Fruit fly (Drosophila melanogaster) whole organism, prepupa: ENCODE data around the gene Patj.

Experiments used
- CG10669 ChIP-seq: fragments of 200-800 bp; sonication (Bioruptor generic); optimal IDR thresholded peaks from 3 replicates; lab custom pipeline; 2018; ENCODE audit warnings: missing biosample characterization, mild to moderate bottlenecking, missing genetic modification characterization, moderate library complexity
- CG11762 ChIP-seq: fragments of 200-800 bp; sonication (Bioruptor generic); optimal IDR thresholded peaks from 3 replicates; lab custom pipeline; 2016; ENCODE audit warnings: missing biosample characterization, missing genetic modification characterization; ENCODE audit not compliant: insufficient read depth
- CG11902 ChIP-seq: fragments of 200-800 bp; sonication (Bioruptor generic); optimal IDR thresholded peaks from 3 replicates; lab custom pipeline; 2016; ENCODE audit warnings: missing biosample characterization, missing genetic modification characterization
- CG1621 ChIP-seq: fragments of 200-800 bp; sonication (Bioruptor generic); optimal IDR thresholded peaks from 3 replicates; lab custom pipeline; 2018; ENCODE audit warnings: missing biosample characterization, mild to moderate bottlenecking, missing genetic modification characterization
- CG16779 ChIP-seq: fragments of 200-800 bp; sonication (Bioruptor generic); optimal IDR thresholded peaks from 3 replicates; lab custom pipeline; 2017; ENCODE audit warnings: missing biosample characterization, mild to moderate bottlenecking, missing genetic modification characterization
- CG3032 ChIP-seq: fragments of 200-800 bp; optimal IDR thresholded peaks from 2 replicates; lab custom pipeline; 2019; ENCODE audit warnings: missing biosample characterization, mild to moderate bottlenecking, missing genetic modification characterization, moderate library complexity
- CG32006 ChIP-seq: fragments of 200-800 bp; sonication (Bioruptor generic); optimal IDR thresholded peaks from 3 replicates; lab custom pipeline; 2017; ENCODE audit warnings: missing biosample characterization, mild to moderate bottlenecking, missing genetic modification characterization
- CG4318 ChIP-seq: fragments of 200-800 bp; sonication (Bioruptor generic); optimal IDR thresholded peaks from 3 replicates; lab custom pipeline; 2017; ENCODE audit warnings: missing biosample characterization, mild to moderate bottlenecking, missing genetic modification characterization
- CG6276 ChIP-seq: fragments of 200-800 bp; sonication (Bioruptor generic); optimal IDR thresholded peaks from 2 replicates; lab custom pipeline; 2017; ENCODE audit warnings: missing biosample characterization, mild to moderate bottlenecking, missing genetic modification characterization
- CG6808 ChIP-seq: fragments of 200-800 bp; sonication (Bioruptor generic); optimal IDR thresholded peaks from 3 replicates; lab custom pipeline; 2017; ENCODE audit warnings: missing biosample characterization, missing genetic modification characterization, mild to moderate bottlenecking, moderate library complexity, missing genetic modification reagents
- CG6854 ChIP-seq: fragments of 200-800 bp; sonication (Bioruptor generic); optimal IDR thresholded peaks from 2 replicates; lab custom pipeline; 2017; ENCODE audit warnings: missing biosample characterization, mild to moderate bottlenecking, missing genetic modification characterization
- CG7368 ChIP-seq: fragments of 200-800 bp; sonication (Bioruptor generic); optimal IDR thresholded peaks from 3 replicates; lab custom pipeline; 2016; ENCODE audit warnings: missing biosample characterization, missing genetic modification characterization
- CG8119 ChIP-seq: fragments of 200-800 bp; sonication (Bioruptor generic); IDR thresholded peaks from 3 replicates; pipeline ENCODE4 v1.3.6; 2022; ENCODE audit warnings: missing biosample characterization, missing genetic modification characterization
- CG9139 ChIP-seq: fragments of 200-800 bp; sonication (Bioruptor generic); optimal IDR thresholded peaks from 3 replicates; lab custom pipeline; 2017; ENCODE audit warnings: missing biosample characterization, mild to moderate bottlenecking, missing genetic modification characterization
- Eip75B ChIP-seq: fragments of 200-800 bp; sonication (Bioruptor generic); optimal IDR thresholded peaks from 3 replicates; lab custom pipeline; 2016; ENCODE audit warnings: missing biosample characterization, missing genetic modification characterization
- Eip78C ChIP-seq: fragments of 200-800 bp; sonication (Bioruptor generic); peaks from one replicate; lab custom pipeline; 2016; ENCODE audit warnings: missing biosample characterization, missing genetic modification characterization
- Eip93F ChIP-seq: fragments of 200-800 bp; sonication (Bioruptor generic); optimal IDR thresholded peaks from 2 replicates; lab custom pipeline; 2016; ENCODE audit warnings: missing biosample characterization, mild to moderate bottlenecking, missing genetic modification characterization
- Ets21C ChIP-seq: fragments of 200-800 bp; sonication (Bioruptor generic); optimal IDR thresholded peaks from 3 replicates; lab custom pipeline; 2016; ENCODE audit warnings: missing biosample characterization, missing genetic modification characterization
- Ets96B ChIP-seq: fragments of 200-800 bp; optimal IDR thresholded peaks from 2 replicates; lab custom pipeline; 2019; ENCODE audit warnings: missing biosample characterization, mild to moderate bottlenecking, missing genetic modification characterization, moderate library complexity
- Hr38 ChIP-seq: sonication (Bioruptor generic); optimal IDR thresholded peaks from 2 replicates; lab custom pipeline; 2016; ENCODE audit warnings: missing biosample characterization, missing genetic modification characterization
- Hr39 ChIP-seq: fragments of 200-800 bp; sonication (Bioruptor generic); optimal IDR thresholded peaks from 2 replicates; lab custom pipeline; 2016; ENCODE audit warnings: missing biosample characterization, missing genetic modification characterization
- Hr4 ChIP-seq: fragments of 200-800 bp; sonication (Bioruptor generic); optimal IDR thresholded peaks from 3 replicates; lab custom pipeline; 2016; ENCODE audit warnings: missing biosample characterization, missing genetic modification characterization
- Lpt ChIP-seq: fragments of 200-800 bp; sonication (Bioruptor generic); optimal IDR thresholded peaks from 3 replicates; lab custom pipeline; 2016; ENCODE audit warnings: missing biosample characterization, missing genetic modification characterization
- Met ChIP-seq: fragments of 200-800 bp; sonication (Bioruptor generic); optimal IDR thresholded peaks from 3 replicates; lab custom pipeline; 2016; ENCODE audit warnings: missing biosample characterization, missing genetic modification characterization
- OdsH ChIP-seq: fragments of 200-800 bp; sonication (Bioruptor generic); optimal IDR thresholded peaks from 3 replicates; lab custom pipeline; 2016; ENCODE audit warnings: missing biosample characterization, missing genetic modification characterization
- Sox102F ChIP-seq: fragments of 200-800 bp; sonication (Bioruptor generic); optimal IDR thresholded peaks from 2 replicates; lab custom pipeline; 2016; ENCODE audit warnings: missing biosample characterization, mild to moderate bottlenecking, missing genetic modification characterization
- Sox15 ChIP-seq: fragments of 200-800 bp; sonication (Bioruptor generic); optimal IDR thresholded peaks from 3 replicates; lab custom pipeline; 2016; ENCODE audit warnings: missing biosample characterization, missing genetic modification characterization
- achi ChIP-seq: fragments of 200-800 bp; sonication (Bioruptor generic); optimal IDR thresholded peaks from 3 replicates; lab custom pipeline; 2016; ENCODE audit warnings: missing biosample characterization, missing genetic modification characterization
- acj6 ChIP-seq: fragments of 200-800 bp; sonication (Bioruptor generic); optimal IDR thresholded peaks from 3 replicates; lab custom pipeline; 2016; ENCODE audit warnings: missing biosample characterization, missing genetic modification characterization
- cyc ChIP-seq: fragments of 200-800 bp; sonication (Bioruptor generic); optimal IDR thresholded peaks from 3 replicates; lab custom pipeline; 2016; ENCODE audit warnings: missing biosample characterization, missing genetic modification characterization
- dac ChIP-seq: fragments of 200-800 bp; sonication (Bioruptor generic); optimal IDR thresholded peaks from 2 replicates; lab custom pipeline; 2017; ENCODE audit warnings: missing biosample characterization, mild to moderate bottlenecking, missing genetic modification characterization
- eg ChIP-seq: fragments of 200-800 bp; sonication (Bioruptor generic); IDR thresholded peaks from 3 replicates; pipeline ENCODE4 v1.3.6; 2022; ENCODE audit warnings: missing biosample characterization, missing genetic modification characterization
- esn ChIP-seq: fragments of 200-800 bp; sonication (Bioruptor generic); optimal IDR thresholded peaks from 2 replicates; lab custom pipeline; 2016; ENCODE audit warnings: missing biosample characterization, mild to moderate bottlenecking, missing genetic modification characterization, moderate library complexity
- fd59A ChIP-seq: fragments of 200-800 bp; sonication (Bioruptor generic); optimal IDR thresholded peaks from 2 replicates; lab custom pipeline; 2017; ENCODE audit warnings: missing biosample characterization, mild to moderate bottlenecking, missing genetic modification characterization, missing genetic modification reagents
- fd85E ChIP-seq: fragments of 200-800 bp; sonication (Bioruptor generic); optimal IDR thresholded peaks from 3 replicates; lab custom pipeline; 2016; ENCODE audit warnings: missing biosample characterization, missing genetic modification characterization
- fkh ChIP-seq: fragments of 200-800 bp; sonication (Bioruptor generic); optimal IDR thresholded peaks from 3 replicates; lab custom pipeline; 2017; ENCODE audit warnings: missing biosample characterization, mild to moderate bottlenecking, missing genetic modification characterization, moderate library complexity
- lz ChIP-seq: fragments of 200-800 bp; sonication (Bioruptor generic); optimal IDR thresholded peaks from 3 replicates; lab custom pipeline; 2016; ENCODE audit warnings: missing biosample characterization, missing genetic modification characterization
- net ChIP-seq: fragments of 200-800 bp; sonication (Bioruptor generic); optimal IDR thresholded peaks from 3 replicates; lab custom pipeline; 2016; ENCODE audit warnings: missing biosample characterization, missing genetic modification characterization
- salr ChIP-seq, 2 experiments: fragments of 200-800 bp; sonication (Bioruptor generic); optimal IDR thresholded peaks; 3 replicates each; lab custom pipeline; 2016 to 2018; ENCODE audit warnings: missing biosample characterization in 2 of 2, missing genetic modification characterization in 2 of 2, mild to moderate bottlenecking in 1 of 2
- spab ChIP-seq: fragments of 200-800 bp; sonication (Bioruptor generic); optimal IDR thresholded peaks from 2 replicates; lab custom pipeline; 2017; ENCODE audit warnings: missing biosample characterization, mild to moderate bottlenecking, missing genetic modification characterization, missing genetic modification reagents
- ss ChIP-seq, 2 experiments: fragments of 200-800 bp; sonication (Bioruptor generic); optimal IDR thresholded peaks; 2 replicates in 1 of 2; 3 replicates in 1 of 2; lab custom pipeline; 2017 to 2018; ENCODE audit warnings: mild to moderate bottlenecking in 2 of 2, missing biosample characterization in 2 of 2, missing genetic modification characterization in 2 of 2, moderate library complexity in 1 of 2
- svp ChIP-seq: fragments of 200-800 bp; sonication (Bioruptor generic); peaks from one replicate; lab custom pipeline; 2016; ENCODE audit warnings: missing biosample characterization, missing genetic modification characterization
- topi ChIP-seq: fragments of 200-800 bp; sonication (Bioruptor generic); optimal IDR thresholded peaks from 3 replicates; lab custom pipeline; 2016; ENCODE audit warnings: missing biosample characterization, missing genetic modification characterization

Gene Patj

DNA sequence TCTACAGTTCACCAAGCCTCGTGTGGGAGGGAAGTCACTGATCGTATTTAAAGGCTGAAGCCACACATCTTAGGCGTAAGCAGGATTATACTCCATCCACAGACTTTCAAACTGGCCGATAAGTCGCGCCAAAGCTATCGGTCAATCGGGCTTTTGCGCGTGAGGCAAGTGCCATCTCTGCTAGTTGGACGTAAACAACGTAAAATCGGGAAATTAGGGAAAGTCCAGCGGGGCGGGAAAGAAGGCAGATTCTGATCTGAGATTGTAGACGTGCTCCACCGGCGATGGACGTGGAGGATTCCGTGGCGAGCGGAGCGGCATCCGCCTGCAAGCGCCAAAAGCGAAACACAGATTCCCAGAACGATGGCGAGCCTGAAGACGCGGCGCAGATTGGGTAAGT lies 42.5 kb upstream of the Patj start, which contains the start of gene CG8001:
TSS of gene CG8001 (plus strand) at position 17 of the 400 bp plus-strand sequence.
- no peak for TF ChIP-seq net (GFP tag; lab: Kevin White, UChicago)
- peak; percentile 68 for TF ChIP-seq CG1621 (tag; lab: Kevin White, UChicago)
- TF ChIP-seq CG6808 (GFP tag; lab: Kevin White, UChicago) = no peak

DNA sequence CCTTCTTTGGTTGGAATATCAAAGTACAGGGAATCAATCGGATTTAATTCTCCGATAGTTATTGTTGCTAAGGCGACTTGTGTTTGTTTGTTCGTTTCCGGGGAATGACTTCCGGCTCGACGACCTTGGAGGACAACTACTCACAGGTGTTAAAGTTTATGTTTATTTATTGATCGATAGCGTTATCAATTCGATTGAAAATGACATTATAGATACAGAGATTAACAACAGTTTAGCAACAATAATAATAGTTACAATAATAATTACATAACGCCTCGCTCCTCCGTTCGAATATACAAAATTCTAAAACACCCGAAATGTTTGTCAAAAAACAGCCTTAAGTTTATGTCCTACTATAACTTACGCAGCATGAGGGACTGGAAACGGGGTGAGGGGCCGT lies 26.9 kb upstream of the Patj start, which contains the start of gene Dhc62B:
TSS of gene Dhc62B (minus strand) at position 101 of the 400 bp plus-strand sequence.
- no peak for TF ChIP-seq acj6 (GFP tag; lab: Kevin White, UChicago)
- no peak for TF ChIP-seq CG8119 (GFP tag; lab: Robert Waterston, UW)
- no peak for TF ChIP-seq Eip78C
- no peak for TF ChIP-seq salr (GFP tag; optimal IDR thresholded peaks at IDR 0.05; lab: Kevin White, UChicago)
- peak; percentile 9 for TF ChIP-seq svp (GFP tag; lab: Kevin White, UChicago)

DNA sequence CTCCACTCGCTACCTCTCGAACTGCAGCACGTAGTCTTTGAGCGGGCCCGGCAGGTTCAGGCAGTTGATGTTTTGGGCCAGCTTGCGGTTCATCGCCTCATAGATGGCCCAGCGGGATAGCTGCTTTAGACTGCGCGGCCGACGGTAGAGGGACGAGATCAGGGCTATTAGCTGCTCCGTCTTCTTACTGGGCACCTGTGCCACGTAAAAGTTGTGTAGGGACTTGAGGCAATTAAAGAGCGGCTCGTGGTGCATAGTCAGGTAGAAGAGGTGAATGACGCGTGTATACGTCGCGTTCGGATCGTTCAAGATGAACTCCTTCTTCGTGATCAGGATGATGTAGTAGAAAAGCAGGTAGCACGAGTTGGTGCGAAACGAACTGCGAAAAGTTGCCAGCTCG lies 26.0 kb upstream of the Patj start:
- no peak for TF ChIP-seq dac (GFP tag; lab: Kevin White, UChicago)
- TF ChIP-seq CG4318 (GFP tag; lab: Kevin White, UChicago) = no peak
- no peak for TF ChIP-seq CG10669 (GFP tag; lab: Kevin White, UChicago)
- no peak for TF ChIP-seq OdsH (GFP tag; lab: Kevin White, UChicago)
- no peak for TF ChIP-seq Hr39 (GFP tag; lab: Kevin White, UChicago)
- TF ChIP-seq CG6854 (GFP tag; lab: Kevin White, UChicago) = no peak
- no peak for TF ChIP-seq CG11902 (GFP tag; lab: Kevin White, UChicago)
- no peak for TF ChIP-seq Lpt (GFP tag; lab: Kevin White, UChicago)
- no peak for TF ChIP-seq Sox102F (GFP tag; lab: Kevin White, UChicago)
- no peak for TF ChIP-seq ss (GFP tag; optimal IDR thresholded peaks at IDR 0.05; lab: Kevin White, UChicago)

DNA sequence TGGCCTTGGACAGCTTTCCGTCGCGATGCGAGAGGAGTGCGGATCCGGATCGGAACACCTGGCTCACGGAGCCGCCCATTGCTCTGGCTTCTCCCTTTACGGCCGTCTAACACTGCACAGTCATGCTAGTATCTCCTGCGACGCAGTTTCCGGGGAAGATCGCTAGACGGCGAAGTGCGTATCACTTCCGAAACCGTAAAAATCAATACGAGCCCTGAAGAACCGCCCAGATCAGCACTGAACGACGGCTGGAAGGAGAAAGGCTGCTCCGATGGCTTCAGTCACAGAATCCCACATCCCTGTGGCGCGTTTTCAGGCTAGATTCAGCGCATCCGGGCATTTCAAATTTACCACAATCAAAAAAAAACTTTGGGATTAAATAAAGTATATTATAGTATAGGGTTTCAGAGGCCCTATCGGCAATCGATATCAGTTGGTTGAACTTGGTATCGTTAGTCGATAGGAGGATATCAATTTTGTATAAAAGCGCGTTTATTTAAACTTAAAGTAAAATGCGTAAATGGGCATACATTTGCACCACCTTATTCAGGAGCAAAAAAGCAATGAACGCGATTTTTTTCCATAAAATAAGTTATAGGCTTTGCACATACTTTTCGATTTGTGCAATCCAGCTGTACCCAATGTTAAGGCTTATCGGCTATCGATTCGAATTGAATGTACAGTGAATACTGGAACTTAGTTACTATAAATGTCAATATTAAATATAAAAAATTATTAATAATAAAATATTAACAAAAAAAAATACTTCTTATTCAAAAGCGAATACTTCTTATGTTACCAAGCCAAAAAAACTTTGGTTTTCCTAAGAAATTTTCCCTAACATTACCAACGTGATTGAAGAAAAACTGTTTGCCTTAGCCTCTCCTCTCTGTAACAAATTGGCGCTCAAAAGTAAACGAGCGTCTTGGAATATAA lies 23.6 kb upstream of the Patj start, which contains the start of the genes CG13933 and PolD2:
TSS of gene CG13933 (minus strand) at position 435 of the 936 bp plus-strand sequence.
TSS of gene PolD2 (plus strand) at position 921 of the 936 bp plus-strand sequence.
- TF ChIP-seq fd59A (GFP tag; lab: Kevin White, UChicago) = peak; percentile 87
- TF ChIP-seq CG32006 = peak; percentile 98
- TF ChIP-seq CG6854 (GFP tag; lab: Kevin White, UChicago) = no peak
- peak; percentile 85 for TF ChIP-seq Ets21C
- TF ChIP-seq cyc = peak; percentile 83
- peak; percentile 89 for TF ChIP-seq Ets96B (tag; lab: Kevin White, UChicago)
- TF ChIP-seq topi (GFP tag; lab: Kevin White, UChicago) = peak; percentile 90
- no peak for TF ChIP-seq fkh (GFP tag; lab: Kevin White, UChicago)
- TF ChIP-seq CG7368 (GFP tag; lab: Kevin White, UChicago) = no peak
- TF ChIP-seq Met (GFP tag; lab: Kevin White, UChicago) = peak; percentile 95
- TF ChIP-seq CG11762 (GFP tag; lab: Kevin White, UChicago) = peak; percentile 84
- no peak for TF ChIP-seq dac (GFP tag; lab: Kevin White, UChicago)
- no peak for TF ChIP-seq net (GFP tag; lab: Kevin White, UChicago)
- no peak for TF ChIP-seq CG9139 (GFP tag; lab: Kevin White, UChicago)
- TF ChIP-seq eg (GFP tag; lab: Robert Waterston, UW) = peak; percentile 98
- TF ChIP-seq Hr38 (GFP tag; lab: Kevin White, UChicago) = peak; percentile 34
- TF ChIP-seq CG6276 (GFP tag; lab: Kevin White, UChicago) = no peak
- peak; percentile 92 for TF ChIP-seq achi
- TF ChIP-seq Hr4 (GFP tag; lab: Kevin White, UChicago) = peak; percentile 96
- peak; percentile 91 for TF ChIP-seq lz (GFP tag; lab: Kevin White, UChicago)
- TF ChIP-seq salr (GFP tag; optimal IDR thresholded peaks at IDR 0.05; lab: Kevin White, UChicago) = peak in 1 of 2 experiments; percentile 93
- no peak for TF ChIP-seq spab
- peak; percentile 96 for TF ChIP-seq esn
- peak; percentile 94 for TF ChIP-seq Sox102F (GFP tag; lab: Kevin White, UChicago)
- TF ChIP-seq Eip75B = no peak
- TF ChIP-seq Sox15 (GFP tag; lab: Kevin White, UChicago) = peak; percentile 93
- peak; percentile 46 for TF ChIP-seq Eip93F (GFP tag; lab: Kevin White, UChicago)
- TF ChIP-seq fd85E (GFP tag; lab: Kevin White, UChicago) = peak; percentile 55
- TF ChIP-seq CG16779 (tag; lab: Kevin White, UChicago) = peak; percentile 89
- TF ChIP-seq CG3032 = peak; percentile 92
